Worm (Caenorhabditis elegans) whole organism, L2 larva: Measurements from ENCODE around the gene clec-75.

Experiments
- Y55F3AM.14 ChIP-seq: fragments of 200-800 bp; sonication (Bioruptor generic); optimal IDR thresholded peaks from 2 replicates; lab custom pipeline; 2018; ENCODE audit warnings: mild to moderate bottlenecking, missing genetic modification characterization, missing compliant biosample characterization
- ZK546.5 ChIP-seq: sonication (generic microtip); optimal IDR thresholded peaks from 2 replicates; lab custom pipeline; 2017; ENCODE audit warnings: missing biosample characterization, missing genetic modification characterization
- alr-1 ChIP-seq: fragments of 150-350 bp; optimal IDR thresholded peaks from 2 replicates; lab custom pipeline; 2014; ENCODE audit warnings: missing biosample characterization, missing genetic modification characterization
- elt-1 ChIP-seq: fragments of 150-350 bp; optimal IDR thresholded peaks from 2 replicates; lab custom pipeline; 2014; ENCODE audit warnings: missing biosample characterization, missing genetic modification characterization
- elt-3 ChIP-seq: sonication (generic microtip); optimal IDR thresholded peaks from 2 replicates; lab custom pipeline; 2017; ENCODE audit warnings: missing biosample characterization, missing genetic modification characterization
- nhr-10 ChIP-seq: sonication (generic microtip); optimal IDR thresholded peaks from 2 replicates; lab custom pipeline; 2017; ENCODE audit warnings: missing biosample characterization, missing genetic modification characterization
- nhr-11 ChIP-seq: fragments of 150-350 bp; optimal IDR thresholded peaks from 2 replicates; lab custom pipeline; 2014; ENCODE audit warnings: missing biosample characterization, missing genetic modification characterization
- nhr-77 ChIP-seq: fragments of 150-350 bp; optimal IDR thresholded peaks from 2 replicates; lab custom pipeline; 2014; ENCODE audit warnings: missing biosample characterization, missing genetic modification characterization
- unc-39 ChIP-seq: fragments of 150-350 bp; optimal IDR thresholded peaks from 2 replicates; lab custom pipeline; 2014; ENCODE audit warnings: missing biosample characterization, missing genetic modification characterization
- unc-62 ChIP-seq: fragments of 150-350 bp; optimal IDR thresholded peaks from 2 replicates; lab custom pipeline; 2014; ENCODE audit warnings: missing biosample characterization, missing genetic modification reagents, missing genetic modification characterization
- ztf-1 ChIP-seq: fragments of 200-800 bp; sonication (Bioruptor generic); conservative IDR thresholded peaks from 2 replicates; pipeline ENCODE4 v1.3.6; 2022; ENCODE audit warnings: missing genetic modification characterization, missing compliant biosample characterization

ce11 chrIV:3944459-3944858 lies 16.1 kb upstream of the clec-75 start, which contains the start of gene clec-72:
- TF ChIP-seq unc-62, result no peak
- TF ChIP-seq unc-39 (tag; lab: Kevin White, UChicago), result no peak
- no peak for TF ChIP-seq Y55F3AM.14 (GFP tag; lab: Kevin White, UChicago)
- no peak for TF ChIP-seq nhr-77
- TF ChIP-seq ztf-1 (GFP tag; lab: Robert Waterston, UW), result no peak
- TF ChIP-seq nhr-11, result no peak
- TF ChIP-seq ZK546.5 (tag; lab: Kevin White, UChicago), result no peak
- no peak for TF ChIP-seq elt-1 (tag; lab: Kevin White, UChicago)
- TF ChIP-seq alr-1 (tag; lab: Kevin White, UChicago), result no peak
- TF ChIP-seq elt-3 (tag; lab: Kevin White, UChicago), result no peak
- no peak for TF ChIP-seq nhr-10 (tag; lab: Kevin White, UChicago)
